Worm (Caenorhabditis elegans) whole organism, young adult: ENCODE data around the gene samt-1.
"Not testable (repeated sequence)": the region's sequence is repeated elsewhere in the genome, so short reads cannot be mapped to it uniquely, and the experiment has no call there.

Experiments used
- B0035.1 ChIP-seq: sonication (generic microtip); optimal IDR thresholded peaks from 2 replicates; lab custom pipeline; 2016; ENCODE audit warnings: missing genetic modification characterization, mild to moderate bottlenecking, missing compliant biosample characterization, missing genotype, missing genetic modification reagents
- B0336.3 ChIP-seq: fragments of 200-800 bp; sonication (Bioruptor generic); IDR thresholded peaks from 2 replicates; pipeline ENCODE4 v1.3.6; 2022; ENCODE audit warnings: missing genetic modification characterization, missing compliant biosample characterization
- C06A6.2 ChIP-seq: fragments of 200-800 bp; sonication (Bioruptor generic); conservative IDR thresholded peaks from 2 replicates; pipeline ENCODE4 v1.3.6; 2022; ENCODE audit warnings: missing genetic modification characterization, missing compliant biosample characterization
- C17E4.6 ChIP-seq: fragments of 200-800 bp; sonication (Bioruptor generic); IDR thresholded peaks from 2 replicates; pipeline ENCODE4 v1.3.6; 2022; ENCODE audit warnings: missing genetic modification reagents, missing genetic modification characterization, missing compliant biosample characterization
- D2030.7 ChIP-seq: fragments of 200-800 bp; sonication (Bioruptor generic); IDR thresholded peaks from 2 replicates; pipeline ENCODE4 v1.3.6; 2022; ENCODE audit warnings: missing genetic modification reagents, missing genetic modification characterization, missing compliant biosample characterization
- F33H1.4 ChIP-seq: fragments of 200-800 bp; sonication (Bioruptor generic); IDR thresholded peaks from 2 replicates; pipeline ENCODE4 v1.3.6; 2022; ENCODE audit warnings: missing genetic modification reagents, missing genetic modification characterization, missing compliant biosample characterization
- K11D2.4 ChIP-seq: fragments of 200-800 bp; sonication (Bioruptor generic); IDR thresholded peaks from 2 replicates; pipeline ENCODE4 v1.3.6; 2022; ENCODE audit warnings: missing genetic modification reagents, missing genetic modification characterization, missing compliant biosample characterization
- Y53G8AR.9 ChIP-seq: fragments of 200-800 bp; sonication (Bioruptor generic); conservative IDR thresholded peaks from 2 replicates; pipeline ENCODE4 v1.3.6; 2022; ENCODE audit warnings: missing genetic modification reagents, missing genetic modification characterization, missing compliant biosample characterization
- atf-7 ChIP-seq: sonication (generic microtip); optimal IDR thresholded peaks from 2 replicates; lab custom pipeline; 2017; ENCODE audit warnings: mild to moderate bottlenecking, missing genetic modification characterization, missing compliant biosample characterization
- attf-3 ChIP-seq: fragments of 200-800 bp; sonication (Bioruptor generic); conservative IDR thresholded peaks from 2 replicates; pipeline ENCODE4 v1.3.6; 2022; ENCODE audit warnings: missing genetic modification reagents, missing genetic modification characterization, missing compliant biosample characterization
- attf-5 ChIP-seq: fragments of 200-800 bp; sonication (Bioruptor generic); optimal IDR thresholded peaks from 2 replicates; lab custom pipeline; 2018; ENCODE audit warnings: mild to moderate bottlenecking, missing genetic modification characterization, missing compliant biosample characterization
- bed-2 ChIP-seq: fragments of 200-800 bp; sonication (Bioruptor generic); IDR thresholded peaks from 2 replicates; pipeline ENCODE4 v1.3.6; 2022; ENCODE audit warnings: missing genetic modification reagents, missing genetic modification characterization, missing compliant biosample characterization
- cebp-1 ChIP-seq, 2 experiments: fragments of 200-800 bp in 1 of 2; sonication (Bioruptor generic) in 1 of 2; sonication (generic microtip) in 1 of 2; IDR thresholded peaks in 1 of 2; optimal IDR thresholded peaks in 1 of 2; 2 replicates each; pipeline versions ENCODE4 v1.3.6 to Lab custom; 2017 to 2022; ENCODE audit warnings: missing compliant biosample characterization in 2 of 2, missing genetic modification characterization in 2 of 2, mild to moderate bottlenecking in 1 of 2, missing genetic modification reagents in 1 of 2, moderate library complexity in 1 of 2
- ceh-100 ChIP-seq: fragments of 200-800 bp; sonication (Bioruptor generic); IDR thresholded peaks from 2 replicates; pipeline ENCODE4 v1.3.6; 2022; ENCODE audit warnings: missing genetic modification reagents, missing genetic modification characterization, missing compliant biosample characterization
- ceh-91 ChIP-seq: fragments of 200-800 bp; sonication (Bioruptor generic); IDR thresholded peaks from 2 replicates; pipeline ENCODE4 v1.3.6; 2022; ENCODE audit warnings: missing genetic modification reagents, missing genetic modification characterization, missing compliant biosample characterization
- dox-1 ChIP-seq: fragments of 200-800 bp; sonication (Bioruptor generic); IDR thresholded peaks from 2 replicates; pipeline ENCODE4 v1.3.6; 2022; ENCODE audit warnings: missing genetic modification reagents, missing genetic modification characterization, missing compliant biosample characterization
- efl-1 ChIP-seq: fragments of 150-350 bp; optimal IDR thresholded peaks from 2 replicates; lab custom pipeline; 2014; ENCODE audit warnings: missing biosample characterization, missing genetic modification reagents, missing genetic modification characterization
- egl-18 ChIP-seq: fragments of 200-800 bp; sonication (Bioruptor generic); IDR thresholded peaks from 2 replicates; pipeline ENCODE4 v1.3.6; 2022; ENCODE audit warnings: missing genetic modification reagents, missing genetic modification characterization, missing compliant biosample characterization
- hmg-1.2 ChIP-seq: fragments of 200-800 bp; sonication (Bioruptor generic); IDR thresholded peaks from 2 replicates; pipeline ENCODE4 v1.3.6; 2022; ENCODE audit warnings: missing genetic modification reagents, missing genetic modification characterization, missing compliant biosample characterization
- hsf-1 ChIP-seq: fragments of 200-800 bp; sonication (Bioruptor generic); IDR thresholded peaks from 2 replicates; pipeline ENCODE4 v1.3.6; 2022; ENCODE audit warnings: missing genetic modification reagents, missing genetic modification characterization, missing compliant biosample characterization
- let-607 ChIP-seq, 2 experiments: fragments of 200-800 bp in 1 of 2; sonication (Bioruptor generic) in 1 of 2; sonication (generic microtip) in 1 of 2; optimal IDR thresholded peaks; 2 replicates each; lab custom pipeline; 2016 to 2018; ENCODE audit warnings: mild to moderate bottlenecking in 2 of 2, missing compliant biosample characterization in 2 of 2, missing genetic modification characterization in 2 of 2, moderate library complexity in 2 of 2, missing genotype in 1 of 2
- lin-40 ChIP-seq: sonication (generic microtip); optimal IDR thresholded peaks from 2 replicates; lab custom pipeline; 2016; ENCODE audit warnings: missing genetic modification characterization, mild to moderate bottlenecking, missing compliant biosample characterization, missing genotype, missing genetic modification reagents
- lin-54 ChIP-seq: fragments of 200-800 bp; sonication (Bioruptor generic); optimal IDR thresholded peaks from 2 replicates; lab custom pipeline; 2018; ENCODE audit warnings: mild to moderate bottlenecking, missing genetic modification characterization, missing compliant biosample characterization
- lir-1 ChIP-seq: fragments of 200-800 bp; sonication (Bioruptor generic); conservative IDR thresholded peaks from 2 replicates; pipeline ENCODE4 v1.3.6; 2022; ENCODE audit warnings: missing genetic modification reagents, missing genetic modification characterization, missing compliant biosample characterization
- lsl-1 ChIP-seq: fragments of 200-800 bp; sonication (Bioruptor generic); optimal IDR thresholded peaks from 2 replicates; lab custom pipeline; 2018; ENCODE audit warnings: mild to moderate bottlenecking, missing genetic modification characterization, moderate library complexity, missing compliant biosample characterization
- madf-3 ChIP-seq: fragments of 200-800 bp; sonication (Bioruptor generic); IDR thresholded peaks from 2 replicates; pipeline ENCODE4 v1.3.6; 2022; ENCODE audit warnings: missing genetic modification reagents, missing genetic modification characterization, missing compliant biosample characterization
- madf-6 ChIP-seq: fragments of 200-800 bp; sonication (Bioruptor generic); IDR thresholded peaks from 2 replicates; pipeline ENCODE4 v1.3.6; 2022; ENCODE audit warnings: missing genetic modification reagents, missing genetic modification characterization, missing compliant biosample characterization
- mcd-1 ChIP-seq: fragments of 200-800 bp; sonication (Bioruptor generic); IDR thresholded peaks from 2 replicates; pipeline ENCODE4 v1.3.6; 2022; ENCODE audit warnings: missing genetic modification reagents, missing genetic modification characterization, missing compliant biosample characterization
- nfyb-1 ChIP-seq: fragments of 200-800 bp; sonication (Bioruptor generic); IDR thresholded peaks from 2 replicates; pipeline ENCODE4 v1.3.6; 2022; ENCODE audit warnings: missing genetic modification reagents, missing genetic modification characterization, missing compliant biosample characterization
- snpc-4 ChIP-seq, 5 experiments: fragments of 150-350 bp in 1 of 5; sonication (generic microtip) in 4 of 5; optimal IDR thresholded peaks; 2 replicates each; lab custom pipeline; 2014 to 2018; ENCODE audit warnings: missing genetic modification characterization in 5 of 5, missing biosample characterization in 3 of 5, antibody characterized with exemption in 2 of 5, mild to moderate bottlenecking in 2 of 5, missing compliant biosample characterization in 2 of 5, missing genotype in 2 of 5, moderate library complexity in 2 of 5, missing genetic modification reagents in 1 of 5
- tlf-1 ChIP-seq: fragments of 200-800 bp; sonication (Bioruptor generic); optimal IDR thresholded peaks from 2 replicates; lab custom pipeline; 2018; ENCODE audit warnings: mild to moderate bottlenecking, missing genetic modification characterization, missing compliant biosample characterization
- unc-130 ChIP-seq: sonication (generic microtip); optimal IDR thresholded peaks from 2 replicates; lab custom pipeline; 2016; ENCODE audit warnings: missing genetic modification reagents, missing genetic modification characterization, missing compliant biosample characterization
- xnd-1 ChIP-seq: sonication (generic microtip); optimal IDR thresholded peaks from 2 replicates; lab custom pipeline; 2016; ENCODE audit warnings: missing genotype, missing genetic modification reagents, missing genetic modification characterization, missing compliant biosample characterization
- ztf-18 ChIP-seq: sonication (generic microtip); optimal IDR thresholded peaks from 2 replicates; lab custom pipeline; 2016; ENCODE audit warnings: missing genotype, mild to moderate bottlenecking, missing genetic modification characterization, missing compliant biosample characterization

The samt-1 gene

DNA sequence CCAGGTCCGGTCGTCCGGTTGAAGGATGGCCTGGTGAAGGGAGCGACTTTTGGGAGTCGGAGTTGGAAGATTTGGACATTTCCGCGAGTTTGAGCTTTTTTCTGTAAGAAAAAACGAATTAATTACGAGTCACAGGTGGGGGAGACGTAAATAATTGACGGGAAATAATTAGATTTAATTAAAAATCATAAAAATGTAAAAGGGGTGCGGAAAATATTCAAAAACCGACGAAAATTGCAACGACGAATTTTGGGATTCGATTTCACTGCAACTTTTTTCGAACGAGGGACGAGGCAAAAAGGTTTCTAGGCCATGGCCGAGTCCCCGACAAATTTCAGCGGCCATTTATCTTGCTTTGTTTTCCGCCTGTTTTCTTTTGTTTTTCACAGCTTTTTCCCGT is 36.6 kb upstream of the samt-1 start, which contains the start of gene Y54G2A.19:
Gene Y54G2A.19 (minus strand): TSS at position 101 of the 400 bp plus-strand sequence.
- not testable (repeated sequence) for TF ChIP-seq cebp-1 (GFP tag; IDR thresholded peaks at IDR 0.05; lab: Robert Waterston, UW); cebp-1 (tag; optimal IDR thresholded peaks at IDR 0.05; lab: Kevin White, UChicago); unc-130 (GFP tag; lab: Kevin White, UChicago); B0035.1 (tag; lab: Kevin White, UChicago)

DNA sequence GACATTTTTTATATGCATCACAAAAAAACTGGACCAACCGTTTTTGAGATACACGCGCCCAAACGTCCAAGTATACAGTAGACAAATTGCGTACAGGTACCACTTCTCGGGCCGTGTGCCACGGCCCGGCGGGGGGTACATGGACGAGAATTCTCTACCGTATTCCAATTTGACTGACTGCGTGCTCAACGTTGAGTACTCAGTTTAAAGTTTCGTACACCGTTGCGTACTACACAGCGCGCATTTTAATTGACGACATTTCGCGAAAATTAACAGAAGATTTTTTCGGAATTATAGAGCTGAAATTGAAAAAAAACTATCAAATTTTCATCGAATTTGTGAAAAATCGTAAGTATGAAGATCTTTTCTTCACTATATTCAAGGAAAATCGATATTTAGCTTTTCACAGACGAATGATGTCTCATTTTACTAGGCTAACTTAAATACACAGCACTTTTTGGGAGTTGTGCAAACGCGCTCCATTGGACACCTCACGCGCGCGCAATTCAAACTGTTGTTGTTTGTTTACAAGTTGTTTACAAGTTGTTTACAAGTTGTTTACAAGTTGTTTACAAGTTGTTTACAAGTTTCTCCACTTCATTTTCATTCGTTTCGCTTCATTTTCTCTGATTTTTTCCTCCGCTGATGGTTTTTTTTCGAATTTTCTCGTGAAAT is 35.1 kb upstream of the samt-1 start:
- TF ChIP-seq attf-3 (GFP tag; lab: Robert Waterston, UW) (peak; percentile 79), D2030.7 (GFP tag; lab: Robert Waterston, UW) (peak; percentile 45; the same call in 1 of the 2 replicates), let-607 (tag; optimal IDR thresholded peaks at IDR 0.05; lab: Kevin White, UChicago) (peak in 1 of 2 experiments; percentile 53), C17E4.6 (GFP tag; lab: Robert Waterston, UW) (peak; percentile 14; the same call in 1 of the 2 replicates), egl-18 (GFP tag; lab: Robert Waterston, UW) (peak; percentile 44; the same call in 1 of the 2 replicates), attf-5 (peak; percentile 62), cebp-1 (GFP tag; IDR thresholded peaks at IDR 0.05; lab: Robert Waterston, UW) (peak; percentile 49), cebp-1 (tag; optimal IDR thresholded peaks at IDR 0.05; lab: Kevin White, UChicago) (peak; percentile 55), mcd-1 (GFP tag; lab: Robert Waterston, UW) (peak; percentile 93), hsf-1 (GFP tag; lab: Robert Waterston, UW) (peak; percentile 44; the same call in 1 of the 2 replicates), C06A6.2 (peak; percentile 58), lin-54 (GFP tag; lab: Kevin White, UChicago) (peak; percentile 48), B0336.3 (GFP tag; lab: Robert Waterston, UW) (0 out of 2 replicates have a peak, but pooled peaks have one; percentile 15), lir-1 (GFP tag; lab: Robert Waterston, UW) (peak; percentile 65; the same call in 1 of the 2 replicates), atf-7 (tag; lab: Kevin White, UChicago) (peak; percentile 10), nfyb-1 (GFP tag; lab: Robert Waterston, UW) (peak; percentile 81), lsl-1 (peak; percentile 44), xnd-1 (tag; lab: Kevin White, UChicago) (peak; percentile 14), hmg-1.2 (GFP tag; lab: Robert Waterston, UW) (peak; percentile 94), snpc-4 (tag; optimal IDR thresholded peaks at IDR 0.05; lab: Kevin White, UChicago) (peak in 1 of 4 experiments; percentile 12), tlf-1 (peak; percentile 20), dox-1 (GFP tag; lab: Robert Waterston, UW) (peak; percentile 89), madf-6 (GFP tag; lab: Robert Waterston, UW) (peak; percentile 53), ceh-100 (GFP tag; lab: Robert Waterston, UW) (peak; percentile 48; the same call in 1 of the 2 replicates), efl-1 (peak; percentile 33), K11D2.4 (GFP tag; lab: Robert Waterston, UW) (peak; percentile 77), unc-130 (GFP tag; lab: Kevin White, UChicago) (peak; percentile 33), madf-3 (GFP tag; lab: Robert Waterston, UW) (peak; percentile 81; the same call in 1 of the 2 replicates), ztf-18 (tag; lab: Kevin White, UChicago) (peak; percentile 25), F33H1.4 (peak; percentile 71), lin-40 (tag; lab: Kevin White, UChicago) (peak; percentile 43), bed-2 (GFP tag; lab: Robert Waterston, UW) (peak; percentile 79), ceh-91 (GFP tag; lab: Robert Waterston, UW) (peak; percentile 62; the same call in 1 of the 2 replicates), Y53G8AR.9 (peak; percentile 83)
- TF ChIP-seq snpc-4 (GFP tag; optimal IDR thresholded peaks at IDR 0.05; lab: Kevin White, UChicago): not testable (repeated sequence)
